Worm (Caenorhabditis elegans): ENCODE results near the gene twk-9.

DNA sequence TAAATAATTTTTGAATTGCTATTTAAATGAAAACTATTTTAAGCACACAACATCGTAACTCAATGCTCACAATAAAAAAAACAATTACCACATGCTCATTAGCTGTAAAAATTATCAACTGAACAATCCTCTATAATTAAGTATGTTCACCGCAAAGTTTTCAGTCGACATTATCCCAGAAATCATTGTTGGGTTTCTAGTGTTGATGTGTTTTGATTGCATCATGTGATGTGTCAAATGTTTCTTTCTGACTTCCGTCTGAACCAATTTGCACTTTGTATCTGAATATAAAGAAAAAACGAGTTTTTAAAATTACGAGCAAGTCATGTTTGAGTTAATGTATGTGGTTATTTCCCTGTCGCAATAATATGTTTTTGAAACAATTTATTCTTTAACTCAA is 24.9 kb downstream of the twk-9 start:
- TF ChIP-seq tbx-2 (tag; optimal IDR thresholded peaks at IDR 0.05) (no peak), pqm-1 (tag; optimal IDR thresholded peaks at IDR 0.05) (no peak), ztf-4 (tag; optimal IDR thresholded peaks at IDR 0.05) (no peak), jun-1 (tag; optimal IDR thresholded peaks at IDR 0.05) (no peak), pha-4 (tag; optimal IDR thresholded peaks at IDR 0.05) (no peak), fos-1 (tag; optimal IDR thresholded peaks at IDR 0.05) (no peak), elt-2 (tag; optimal IDR thresholded peaks at IDR 0.05) (no peak), skn-1 (tag; optimal IDR thresholded peaks at IDR 0.05) (peak; percentile 15), eor-1 (tag; optimal IDR thresholded peaks at IDR 0.05) (no peak), mdl-1 (tag; optimal IDR thresholded peaks at IDR 0.05) (no peak), ceh-82 (tag; optimal IDR thresholded peaks at IDR 0.05) (no peak), nhr-77 (tag; optimal IDR thresholded peaks at IDR 0.05) (no peak), ztf-11 (tag; optimal IDR thresholded peaks at IDR 0.05) (no peak)
